Fruit fly (Drosophila melanogaster): ENCODE measurements around the gene Wnt4.
A peak's percentile ranks its signal among the peaks of the same experiment; 100 is the strongest.

The Wnt4 gene

dm6 chr2L:7281430-7281829, 4.5 kb upstream of the Wnt4 start (continued):
- TF ChIP-seq Rx (GFP tag; IDR thresholded peaks at IDR 0.05) (peak; percentile 43; the same call in 1 of the 2 replicates), CG13624 (GFP tag; optimal IDR thresholded peaks at IDR 0.05) (peak; percentile 39), Scr (GFP tag; IDR thresholded peaks at IDR 0.05; ENCODE audit: partially characterized antibody) (no peak), zf30C (GFP tag; optimal IDR thresholded peaks at IDR 0.05) (no peak), nerfin-1 (tag; optimal IDR thresholded peaks at IDR 0.05) (no peak), h (optimal IDR thresholded peaks at IDR 0.05) (no peak), br (optimal IDR thresholded peaks at IDR 0.05) (no peak), CG8944 (GFP tag; optimal IDR thresholded peaks at IDR 0.05) (peak; percentile 54), Hr78 (GFP tag; optimal IDR thresholded peaks at IDR 0.05) (no peak)

dm6 chr2L:7277562-7278255, 738 bp upstream of the Wnt4 start:
- TF ChIP-seq CG33557 (GFP tag; optimal IDR thresholded peaks at IDR 0.05) (peak; percentile 3), zf30C (GFP tag; optimal IDR thresholded peaks at IDR 0.05) (peak; percentile 79), vvl (GFP tag; IDR thresholded peaks at IDR 0.05) (0 out of 2 replicates have a peak, but pooled peaks have one; percentile 7), HmgD (GFP tag; optimal IDR thresholded peaks at IDR 0.05) (no peak), sens (GFP tag) (peak; percentile 71), Ada2b (GFP tag; IDR thresholded peaks at IDR 0.05) (no peak), Doc3 (GFP tag; IDR thresholded peaks at IDR 0.05; ENCODE audit: partially characterized antibody) (no peak), GATAe (GFP tag; conservative IDR thresholded peaks at IDR 0.05) (no peak), chif (GFP tag; optimal IDR thresholded peaks at IDR 0.05) (peak in 1 of 2 experiments; percentile 7), Hsf (GFP tag; optimal IDR thresholded peaks at IDR 0.05) (no peak), lola (GFP tag; optimal IDR thresholded peaks at IDR 0.05) (peak in 1 of 3 experiments; percentile 35), CG7963 (GFP tag; IDR thresholded peaks at IDR 0.05; ENCODE audit: partially characterized antibody) (no peak), CG17829 (tag; optimal IDR thresholded peaks at IDR 0.05) (peak; percentile 15), gfzf (GFP tag; optimal IDR thresholded peaks at IDR 0.05) (no peak), D (optimal IDR thresholded peaks at IDR 0.05) (no peak), D (GFP tag; optimal IDR thresholded peaks at IDR 0.05) (peak; percentile 29), lilli (GFP tag; optimal IDR thresholded peaks at IDR 0.05) (no peak), tio (GFP tag; optimal IDR thresholded peaks at IDR 0.05) (peak; percentile 5), CG2712 (tag; optimal IDR thresholded peaks at IDR 0.05) (peak; percentile 23), CG18764 (GFP tag; optimal IDR thresholded peaks at IDR 0.05) (peak; percentile 14), slp2 (GFP tag; optimal IDR thresholded peaks at IDR 0.05) (no peak), CG8388 (GFP tag; optimal IDR thresholded peaks at IDR 0.05) (no peak), CG15601 (tag; optimal IDR thresholded peaks at IDR 0.05) (peak; percentile 53), Chrac-16 (GFP tag; optimal IDR thresholded peaks at IDR 0.05) (peak; percentile 5), CG10979 (tag; optimal IDR thresholded peaks at IDR 0.05) (peak; percentile 46), tll (GFP tag; optimal IDR thresholded peaks at IDR 0.05) (peak in 1 of 2 experiments; percentile 35), phol (tag; optimal IDR thresholded peaks at IDR 0.05) (peak; percentile 16), TFAM (GFP tag; optimal IDR thresholded peaks at IDR 0.05) (no peak), CG17361 (GFP tag; IDR thresholded peaks at IDR 0.05) (0 out of 3 replicates have a peak, but pooled peaks have one; percentile 30), ranshi (GFP tag; IDR thresholded peaks at IDR 0.05) (no peak), Asciz (GFP tag; optimal IDR thresholded peaks at IDR 0.05) (peak; percentile 8), E2f1 (GFP tag; IDR thresholded peaks at IDR 0.05) (no peak), CG31441 (GFP tag; IDR thresholded peaks at IDR 0.05) (peak; percentile 22; the same call in 1 of the 2 replicates), Side (GFP tag; optimal IDR thresholded peaks at IDR 0.05) (no peak), Oli (tag; optimal IDR thresholded peaks at IDR 0.05) (no peak), CG14710 (tag; optimal IDR thresholded peaks at IDR 0.05) (peak; percentile 37), row (GFP tag; IDR thresholded peaks at IDR 0.05) (0 out of 3 replicates have a peak, but pooled peaks have one; percentile 21), eve (GFP tag; optimal IDR thresholded peaks at IDR 0.05) (peak in 1 of 2 experiments; percentile 40), CG1792 (GFP tag; optimal IDR thresholded peaks at IDR 0.05) (no peak), prd (optimal IDR thresholded peaks at IDR 0.05) (no peak), prd (GFP tag; IDR thresholded peaks at IDR 0.05) (peak; percentile 57; the same call in 1 of the 3 replicates)

All from whole organism, embryonic.